Fruit fly (Drosophila melanogaster) whole organism, embryonic: ENCODE measurements around the gene CG7139.

ENCODE experiments used
- Abd-B ChIP-seq: fragments of 200-800 bp; sonication (Bioruptor generic); optimal IDR thresholded peaks from 2 replicates; lab custom pipeline; 2018; ENCODE audit warnings: missing biosample characterization, mild to moderate bottlenecking, missing genetic modification characterization, moderate library complexity
- Awh ChIP-seq: fragments of 200-800 bp; sonication (Bioruptor generic); IDR thresholded peaks from 2 replicates; pipeline ENCODE4, ENCODE4 v1.3.6; 2022; ENCODE audit warnings: missing biosample characterization, missing genetic modification characterization
- BEAF-32 ChIP-seq: fragments of 200-800 bp; sonication (Bioruptor generic); optimal IDR thresholded peaks from 3 replicates; lab custom pipeline; 2017; ENCODE audit warnings: missing biosample characterization, missing genetic modification characterization, mild to moderate bottlenecking, moderate library complexity, missing genetic modification reagents
- CG1024 ChIP-seq: fragments of 200-800 bp; sonication (Bioruptor generic); IDR thresholded peaks from 2 replicates; pipeline ENCODE4 v1.3.6; 2022; ENCODE audit warnings: missing biosample characterization, missing genetic modification characterization
- CG10431 ChIP-seq: fragments of 200-800 bp; sonication (Bioruptor generic); optimal IDR thresholded peaks from 3 replicates; lab custom pipeline; 2018; ENCODE audit warnings: missing biosample characterization, mild to moderate bottlenecking, missing genetic modification characterization
- CG10959 ChIP-seq: fragments of 200-800 bp; sonication (Bioruptor generic); IDR thresholded peaks from 2 replicates; pipeline ENCODE4 v1.3.6; 2022; ENCODE audit warnings: missing biosample characterization, missing genetic modification characterization
- CG11695 ChIP-seq: fragments of 200-800 bp; sonication (Bioruptor generic); IDR thresholded peaks from 3 replicates; pipeline ENCODE4 v1.3.6; 2022; ENCODE audit warnings: missing biosample characterization, missing genetic modification characterization
- CG12071 ChIP-seq: fragments of 200-800 bp; sonication (Bioruptor generic); optimal IDR thresholded peaks from 3 replicates; lab custom pipeline; 2018; ENCODE audit warnings: missing biosample characterization, mild to moderate bottlenecking, missing genetic modification characterization
- CG1233 ChIP-seq: fragments of 200-800 bp; sonication (Bioruptor generic); optimal IDR thresholded peaks from 4 replicates; lab custom pipeline; 2018; ENCODE audit warnings: missing biosample characterization, mild to moderate bottlenecking, missing genetic modification characterization
- CG12942 ChIP-seq: fragments of 200-800 bp; sonication (Bioruptor generic); optimal IDR thresholded peaks from 3 replicates; lab custom pipeline; 2016; ENCODE audit warnings: missing biosample characterization, missing genetic modification characterization
- CG13775 ChIP-seq: fragments of 200-800 bp; sonication (Bioruptor generic); optimal IDR thresholded peaks from 3 replicates; lab custom pipeline; 2017; ENCODE audit warnings: missing biosample characterization, mild to moderate bottlenecking, missing genetic modification characterization
- CG14014 ChIP-seq: fragments of 200-800 bp; sonication (Bioruptor generic); IDR thresholded peaks from 2 replicates; pipeline ENCODE4 v1.3.6; 2022; ENCODE audit warnings: missing biosample characterization, missing genetic modification characterization
- CG14667 ChIP-seq: fragments of 200-800 bp; sonication (Bioruptor generic); IDR thresholded peaks from 2 replicates; pipeline ENCODE4 v1.3.6; 2022; ENCODE audit warnings: missing biosample characterization, missing genetic modification characterization
- CG1603 ChIP-seq: fragments of 200-800 bp; sonication (Bioruptor generic); optimal IDR thresholded peaks from 2 replicates; lab custom pipeline; 2019; ENCODE audit warnings: missing biosample characterization, mild to moderate bottlenecking, missing genetic modification characterization, moderate library complexity
- CG17361 ChIP-seq: fragments of 200-800 bp; sonication (Bioruptor generic); IDR thresholded peaks from 3 replicates; pipeline ENCODE4 v1.3.6; 2022; ENCODE audit warnings: missing biosample characterization, missing genetic modification characterization
- CG2120 ChIP-seq: fragments of 200-800 bp; sonication (Bioruptor generic); optimal IDR thresholded peaks from 3 replicates; lab custom pipeline; 2016; ENCODE audit warnings: missing biosample characterization, missing genetic modification characterization
- CG2712 ChIP-seq: fragments of 200-800 bp; optimal IDR thresholded peaks from 3 replicates; lab custom pipeline; 2019; ENCODE audit warnings: missing biosample characterization, mild to moderate bottlenecking, missing genetic modification characterization, moderate library complexity
- CG30403 ChIP-seq: fragments of 200-800 bp; sonication (Bioruptor generic); optimal IDR thresholded peaks from 3 replicates; lab custom pipeline; 2016; ENCODE audit warnings: missing biosample characterization, missing genetic modification characterization
- CG3163 ChIP-seq: fragments of 200-800 bp; sonication (Bioruptor generic); optimal IDR thresholded peaks from 3 replicates; lab custom pipeline; 2016; ENCODE audit warnings: missing biosample characterization, missing genetic modification characterization
- CG43689 ChIP-seq: fragments of 200-800 bp; sonication (Bioruptor generic); IDR thresholded peaks from 2 replicates; pipeline ENCODE4 v1.3.6; 2022; ENCODE audit warnings: missing biosample characterization, missing genetic modification characterization
- CG6683 ChIP-seq: fragments of 200-800 bp; sonication (Bioruptor generic); optimal IDR thresholded peaks from 2 replicates; lab custom pipeline; 2017; ENCODE audit warnings: missing biosample characterization, mild to moderate bottlenecking, missing genetic modification characterization, missing genetic modification reagents
- CG7271 ChIP-seq: fragments of 200-800 bp; sonication (Bioruptor generic); optimal IDR thresholded peaks from 2 replicates; lab custom pipeline; 2018; ENCODE audit warnings: missing biosample characterization, mild to moderate bottlenecking, missing genetic modification characterization, moderate library complexity
- CG7745 ChIP-seq: fragments of 200-800 bp; sonication (Bioruptor generic); optimal IDR thresholded peaks from 2 replicates; lab custom pipeline; 2018; ENCODE audit warnings: missing biosample characterization, mild to moderate bottlenecking, missing genetic modification characterization, moderate library complexity
- CG7963 ChIP-seq: fragments of 200-800 bp; sonication (Bioruptor generic); IDR thresholded peaks from 3 replicates; pipeline ENCODE4 v1.3.6; 2022; ENCODE audit warnings: missing biosample characterization, missing genetic modification characterization; ENCODE audit not compliant: partially characterized antibody
- CG8765 ChIP-seq: fragments of 200-800 bp; sonication (Bioruptor generic); IDR thresholded peaks from 2 replicates; pipeline ENCODE4 v1.3.6; 2022; ENCODE audit warnings: missing biosample characterization, missing genetic modification characterization
- CHES-1-like ChIP-seq: fragments of 200-800 bp; sonication (Bioruptor generic); optimal IDR thresholded peaks from 2 replicates; lab custom pipeline; 2016; ENCODE audit warnings: missing biosample characterization, missing genetic modification characterization
- Chrac-16 ChIP-seq: fragments of 200-800 bp; sonication (Bioruptor generic); optimal IDR thresholded peaks from 3 replicates; lab custom pipeline; 2016; ENCODE audit warnings: missing biosample characterization, missing genetic modification characterization
- CoRest ChIP-seq: fragments of 200-800 bp; sonication (Bioruptor generic); optimal IDR thresholded peaks from 3 replicates; lab custom pipeline; 2018; ENCODE audit warnings: missing biosample characterization, mild to moderate bottlenecking, missing genetic modification characterization, moderate library complexity
- Deaf1 ChIP-seq: fragments of 200-800 bp; optimal IDR thresholded peaks from 3 replicates; lab custom pipeline; 2019; ENCODE audit warnings: missing biosample characterization, mild to moderate bottlenecking, missing genetic modification characterization, moderate library complexity
- Dfd ChIP-seq, 2 experiments: fragments of >200 bp; optimal IDR thresholded peaks; 2 replicates each; lab custom pipeline; 2017; ENCODE audit warnings: missing biosample characterization in 2 of 2, missing genetic modification characterization in 2 of 2
- Dll ChIP-seq: fragments of 200-800 bp; sonication (Bioruptor generic); IDR thresholded peaks from 4 replicates; pipeline ENCODE4 v1.3.6; 2022; ENCODE audit warnings: missing biosample characterization, missing genetic modification characterization; ENCODE audit not compliant: partially characterized antibody
- Ets65A ChIP-seq: fragments of 200-800 bp; sonication (Bioruptor generic); peaks from one replicate; lab custom pipeline; 2016; ENCODE audit warnings: missing biosample characterization, missing genetic modification characterization
- Fer3 ChIP-seq: fragments of 200-800 bp; sonication (Bioruptor generic); optimal IDR thresholded peaks from 2 replicates; lab custom pipeline; 2018; ENCODE audit warnings: missing biosample characterization, mild to moderate bottlenecking, missing genetic modification characterization, moderate library complexity
- Gsc ChIP-seq: fragments of 200-800 bp; sonication (Bioruptor generic); IDR thresholded peaks from 2 replicates; pipeline ENCODE4 v1.3.6; 2022; ENCODE audit warnings: missing biosample characterization, missing genetic modification characterization
- Hey ChIP-seq: fragments of 200-800 bp; sonication (Bioruptor generic); optimal IDR thresholded peaks from 3 replicates; lab custom pipeline; 2018; ENCODE audit warnings: missing biosample characterization, mild to moderate bottlenecking, missing genetic modification characterization
- Lim3 ChIP-seq: fragments of 200-800 bp; sonication (Bioruptor generic); IDR thresholded peaks from 2 replicates; pipeline ENCODE4 v1.3.6; 2022; ENCODE audit warnings: missing biosample characterization, missing genetic modification characterization
- Nf-YA ChIP-seq: fragments of 200-800 bp; sonication (Bioruptor generic); IDR thresholded peaks from 2 replicates; pipeline ENCODE4 v1.3.6; 2022; ENCODE audit warnings: missing biosample characterization, missing genetic modification characterization
- Six4 ChIP-seq: fragments of 200-800 bp; sonication (Bioruptor generic); optimal IDR thresholded peaks from 2 replicates; lab custom pipeline; 2016; ENCODE audit warnings: missing biosample characterization, missing genetic modification characterization
- Trl ChIP-seq, 3 experiments: fragments of >200 bp in 2 of 3; fragments of 200-800 bp in 1 of 3; sonication (Bioruptor generic) in 1 of 3; optimal IDR thresholded peaks; 2 replicates in 1 of 3; 3 replicates in 2 of 3; lab custom pipeline; 2016 to 2017; ENCODE audit warnings: missing biosample characterization in 1 of 3, missing genetic modification characterization in 1 of 3
- Xbp1 ChIP-seq: fragments of 200-800 bp; sonication (Bioruptor generic); optimal IDR thresholded peaks from 3 replicates; lab custom pipeline; 2016; ENCODE audit warnings: missing biosample characterization, mild to moderate bottlenecking, missing genetic modification characterization
- disco-r ChIP-seq: fragments of 200-800 bp; sonication (Bioruptor generic); optimal IDR thresholded peaks from 2 replicates; lab custom pipeline; 2016; ENCODE audit warnings: missing biosample characterization, missing genetic modification characterization
- en ChIP-seq: fragments of 200-800 bp; sonication (Bioruptor generic); optimal IDR thresholded peaks from 2 replicates; lab custom pipeline; 2016; ENCODE audit warnings: missing biosample characterization, missing genetic modification characterization
- fd96Cb ChIP-seq: fragments of 200-800 bp; sonication (Bioruptor generic); optimal IDR thresholded peaks from 2 replicates; lab custom pipeline; 2018; ENCODE audit warnings: missing biosample characterization, mild to moderate bottlenecking, missing genetic modification characterization, moderate library complexity
- jing ChIP-seq: fragments of 200-800 bp; sonication (Bioruptor generic); optimal IDR thresholded peaks from 2 replicates; lab custom pipeline; 2018; ENCODE audit warnings: missing biosample characterization, mild to moderate bottlenecking, missing genetic modification characterization
- klu ChIP-seq: fragments of 200-800 bp; sonication (Bioruptor generic); IDR thresholded peaks from 2 replicates; pipeline ENCODE4 v1.3.6; 2022; ENCODE audit warnings: missing biosample characterization, missing genetic modification characterization
- sim ChIP-seq: fragments of 200-800 bp; sonication (Bioruptor generic); IDR thresholded peaks from 2 replicates; pipeline ENCODE4 v1.3.6; 2022; ENCODE audit warnings: missing biosample characterization, missing genetic modification characterization
- sisA ChIP-seq: fragments of 200-800 bp; sonication (Bioruptor generic); IDR thresholded peaks from 2 replicates; pipeline ENCODE4 v1.3.6; 2022; ENCODE audit warnings: missing biosample characterization, missing genetic modification characterization
- sr ChIP-seq: fragments of 200-800 bp; sonication (Bioruptor generic); IDR thresholded peaks from 3 replicates; pipeline ENCODE4 v1.3.6; 2022; ENCODE audit warnings: missing biosample characterization, missing genetic modification characterization
- sug ChIP-seq: fragments of 200-800 bp; optimal IDR thresholded peaks from 2 replicates; lab custom pipeline; 2019; ENCODE audit warnings: missing biosample characterization, mild to moderate bottlenecking, missing genetic modification characterization, moderate library complexity
- ttk ChIP-seq: fragments of 200-800 bp; sonication (Bioruptor generic); IDR thresholded peaks from 2 replicates; pipeline ENCODE4 v2.1.2; 2022; ENCODE audit warnings: missing biosample characterization, missing genetic modification characterization
- wdn ChIP-seq: fragments of 200-800 bp; sonication (Bioruptor generic); IDR thresholded peaks from 2 replicates; pipeline ENCODE4 v1.3.6; 2022; ENCODE audit warnings: missing biosample characterization, missing genetic modification characterization

CG7139 gene

dm6 chr3L:22078063-22078462 lies 6.4 kb upstream of the CG7139 start (continued):
- TF ChIP-seq CG7963 (GFP tag; lab: Robert Waterston, UW) (no peak), CG7745 (tag; lab: Kevin White, UChicago) (no peak), wdn (no peak), Dfd (GFP tag; optimal IDR thresholded peaks at IDR 0.05; lab: Kevin White, UChicago) (no peak), Abd-B (GFP tag; lab: Kevin White, UChicago) (no peak), disco-r (GFP tag; lab: Kevin White, UChicago) (peak; percentile 34), CG17361 (peak; percentile 40; the same call in 1 of the 3 replicates), CG6683 (GFP tag; lab: Kevin White, UChicago) (no peak), CG11695 (GFP tag; lab: Robert Waterston, UW) (peak; percentile 38; the same call in 1 of the 3 replicates), CHES-1-like (GFP tag; lab: Kevin White, UChicago) (peak; percentile 45), Awh (GFP tag; lab: Robert Waterston, UW) (0 out of 2 replicates have a peak, but pooled peaks have one; percentile 20), CG30403 (peak; percentile 64), CG3163 (peak; percentile 22), Chrac-16 (GFP tag; lab: Kevin White, UChicago) (peak; percentile 64), fd96Cb (tag; lab: Kevin White, UChicago) (peak; percentile 26), Fer3 (tag; lab: Kevin White, UChicago) (peak; percentile 52), CG1024 (GFP tag; lab: Robert Waterston, UW) (no peak), sug (tag; lab: Kevin White, UChicago) (peak; percentile 16), CG10431 (GFP tag; lab: Kevin White, UChicago) (no peak), CG43689 (GFP tag; lab: Robert Waterston, UW) (no peak), CG13775 (peak; percentile 67), sisA (GFP tag; lab: Robert Waterston, UW) (peak; percentile 33; the same call in 1 of the 2 replicates), Hey (tag; lab: Kevin White, UChicago) (no peak), CG14014 (GFP tag; lab: Robert Waterston, UW) (peak; percentile 62; the same call in 1 of the 2 replicates), Xbp1 (GFP tag; lab: Kevin White, UChicago) (peak; percentile 62), en (GFP tag; lab: Kevin White, UChicago) (no peak), Trl (optimal IDR thresholded peaks at IDR 0.05; lab: Kevin White, UChicago) (no peak), Trl (GFP tag; optimal IDR thresholded peaks at IDR 0.05; lab: Kevin White, UChicago) (peak; percentile 49), Gsc (GFP tag; lab: Robert Waterston, UW) (no peak), CG10959 (GFP tag; lab: Robert Waterston, UW) (peak; percentile 19; the same call in 1 of the 2 replicates), CG12071 (peak; percentile 31), sr (GFP tag; lab: Robert Waterston, UW) (no peak), Ets65A (GFP tag; lab: Kevin White, UChicago) (peak; percentile 87), Nf-YA (GFP tag; lab: Robert Waterston, UW) (0 out of 2 replicates have a peak, but pooled peaks have one; percentile 19), Six4 (GFP tag; lab: Kevin White, UChicago) (peak; percentile 5), BEAF-32 (GFP tag; lab: Kevin White, UChicago) (peak; percentile 74), CG8765 (GFP tag; lab: Robert Waterston, UW) (peak; percentile 60; the same call in 1 of the 2 replicates), CG2712 (tag; lab: Kevin White, UChicago) (peak; percentile 76), CG7271 (tag; lab: Kevin White, UChicago) (no peak), sim (no peak), CG1233 (GFP tag; lab: Kevin White, UChicago) (peak; percentile 27), CG2120 (peak; percentile 71), klu (GFP tag; lab: Robert Waterston, UW) (peak; percentile 41; the same call in 1 of the 2 replicates), CG1603 (tag; lab: Kevin White, UChicago) (peak; percentile 68), CoRest (tag; lab: Kevin White, UChicago) (peak; percentile 58), CG14667 (no peak), Deaf1 (peak; percentile 23), jing (GFP tag; lab: Kevin White, UChicago) (peak; percentile 3), ttk (0 out of 2 replicates have a peak, but pooled peaks have one; percentile 35), Dll (GFP tag; lab: Robert Waterston, UW) (peak; percentile 96), CG12942 (GFP tag; lab: Kevin White, UChicago) (peak; percentile 29), Lim3 (GFP tag; lab: Robert Waterston, UW) (no peak)
